Worm (Caenorhabditis elegans) whole organism, L4 larva: ENCODE measurements around the gene F59E12.17.

ENCODE experiments used
- D1046.2 ChIP-seq: fragments of 200-800 bp; sonication (Bioruptor generic); IDR thresholded peaks from 2 replicates; pipeline ENCODE4 v1.3.6; 2022; ENCODE audit warnings: missing genetic modification characterization, missing compliant biosample characterization
- F10B5.3 ChIP-seq: sonication (generic microtip); optimal IDR thresholded peaks from 2 replicates; lab custom pipeline; 2016; ENCODE audit warnings: mild to moderate bottlenecking, missing genetic modification characterization, missing compliant biosample characterization
- F37D6.2 ChIP-seq: sonication (generic microtip); optimal IDR thresholded peaks from 2 replicates; lab custom pipeline; 2016; ENCODE audit warnings: mild to moderate bottlenecking, missing genetic modification characterization, missing compliant biosample characterization
- F44E2.7 ChIP-seq: fragments of 200-800 bp; sonication (Bioruptor generic); IDR thresholded peaks from 2 replicates; pipeline ENCODE4 v2.1.2; 2022; ENCODE audit warnings: missing genetic modification characterization, missing compliant biosample characterization
- T26A8.4 ChIP-seq: fragments of 200-800 bp; sonication (Bioruptor generic); IDR thresholded peaks from 2 replicates; pipeline ENCODE4 v1.3.6; 2022; ENCODE audit warnings: missing genetic modification characterization, missing compliant biosample characterization
- Y5F2A.4 ChIP-seq: fragments of 200-800 bp; sonication (Bioruptor generic); optimal IDR thresholded peaks from 2 replicates; lab custom pipeline; 2018; ENCODE audit warnings: mild to moderate bottlenecking, missing genetic modification characterization, missing compliant biosample characterization
- ZK546.5 ChIP-seq, 2 experiments: sonication (generic microtip); optimal IDR thresholded peaks; 2 replicates each; lab custom pipeline; 2017; ENCODE audit warnings: missing biosample characterization in 2 of 2, missing genetic modification characterization in 2 of 2
- ceh-28 ChIP-seq: fragments of 150-350 bp; optimal IDR thresholded peaks from 2 replicates; lab custom pipeline; 2014; ENCODE audit warnings: missing biosample characterization, missing genetic modification reagents, missing genetic modification characterization
- ceh-82 ChIP-seq: sonication (generic microtip); optimal IDR thresholded peaks from 2 replicates; lab custom pipeline; 2017; ENCODE audit warnings: missing biosample characterization, missing genetic modification characterization
- ces-1 ChIP-seq: fragments of 150-350 bp; sonication (generic microtip); optimal IDR thresholded peaks from 4 replicates; lab custom pipeline; 2014; ENCODE audit warnings: missing biosample characterization, missing genetic modification reagents, missing genetic modification characterization
- cey-2 ChIP-seq: sonication (generic microtip); optimal IDR thresholded peaks from 3 replicates; lab custom pipeline; 2017; ENCODE audit warnings: missing genetic modification characterization, mild to moderate bottlenecking, missing compliant biosample characterization, antibody characterized with exemption, borderline replicate concordance; ENCODE audit not compliant: insufficient read depth
- ctbp-1 ChIP-seq: fragments of 200-800 bp; sonication (Bioruptor generic); IDR thresholded peaks from 2 replicates; pipeline ENCODE4 v1.3.6; 2022; ENCODE audit warnings: missing genetic modification reagents, missing genetic modification characterization, missing compliant biosample characterization
- daf-12 ChIP-seq: fragments of 150-350 bp; optimal IDR thresholded peaks from 2 replicates; lab custom pipeline; 2014; ENCODE audit warnings: missing biosample characterization, missing genetic modification reagents, missing genetic modification characterization
- daf-16 ChIP-seq, 3 experiments: sonication (generic microtip); optimal IDR thresholded peaks; 2 replicates each; lab custom pipeline; 2016 to 2017; ENCODE audit warnings: missing genetic modification characterization in 3 of 3, missing genetic modification reagents in 3 of 3, mild to moderate bottlenecking in 2 of 3, missing compliant biosample characterization in 2 of 3, missing biosample characterization in 1 of 3, moderate library complexity in 1 of 3
- dmd-6 ChIP-seq: fragments of 200-800 bp; sonication (Bioruptor generic); IDR thresholded peaks from 2 replicates; pipeline ENCODE4 v1.3.6; 2022; ENCODE audit warnings: missing genetic modification reagents, missing genetic modification characterization, missing compliant biosample characterization
- dmd-8 ChIP-seq: fragments of 200-800 bp; sonication (Bioruptor generic); IDR thresholded peaks from 2 replicates; pipeline ENCODE4 v1.3.6; 2022; ENCODE audit warnings: missing genetic modification characterization, missing compliant biosample characterization
- dpl-1 ChIP-seq: fragments of 150-350 bp; optimal IDR thresholded peaks from 2 replicates; lab custom pipeline; 2014; ENCODE audit warnings: missing biosample characterization, missing genetic modification reagents, missing genetic modification characterization
- duxl-1 ChIP-seq: sonication (generic microtip); optimal IDR thresholded peaks from 2 replicates; lab custom pipeline; 2016; ENCODE audit warnings: mild to moderate bottlenecking, missing genetic modification characterization, moderate library complexity, missing compliant biosample characterization; ENCODE audit not compliant: poor library complexity
- dve-1 ChIP-seq: sonication (generic microtip); optimal IDR thresholded peaks from 2 replicates; lab custom pipeline; 2017; ENCODE audit warnings: antibody characterized with exemption, mild to moderate bottlenecking, missing genetic modification characterization, missing compliant biosample characterization; ENCODE audit not compliant: insufficient read depth
- egl-43 ChIP-seq: fragments of 200-800 bp; sonication (Bioruptor generic); IDR thresholded peaks from 2 replicates; pipeline ENCODE4 v1.3.6; 2022; ENCODE audit warnings: missing genetic modification reagents, missing genetic modification characterization, missing compliant biosample characterization
- fos-1 ChIP-seq: fragments of 150-350 bp; optimal IDR thresholded peaks from 2 replicates; lab custom pipeline; 2014; ENCODE audit warnings: missing biosample characterization, missing genetic modification characterization
- hif-1 ChIP-seq, 2 experiments: sonication (generic microtip); optimal IDR thresholded peaks; 2 replicates each; lab custom pipeline; 2016 to 2017; ENCODE audit warnings: missing compliant biosample characterization in 2 of 2, missing genetic modification characterization in 2 of 2, missing genetic modification reagents in 2 of 2, missing genotype in 2 of 2, mild to moderate bottlenecking in 1 of 2
- hlh-11 ChIP-seq: fragments of 200-800 bp; sonication (Bioruptor generic); optimal IDR thresholded peaks from 2 replicates; lab custom pipeline; 2018; ENCODE audit warnings: mild to moderate bottlenecking, missing genetic modification characterization, missing compliant biosample characterization
- jun-1 ChIP-seq: fragments of 150-350 bp; optimal IDR thresholded peaks from 2 replicates; lab custom pipeline; 2014; ENCODE audit warnings: missing biosample characterization, missing genetic modification reagents, missing genetic modification characterization
- lin-1 ChIP-seq: fragments of 200-800 bp; sonication (Bioruptor generic); IDR thresholded peaks from 2 replicates; pipeline ENCODE4 v1.3.6; 2022; ENCODE audit warnings: missing genetic modification reagents, missing genetic modification characterization, missing compliant biosample characterization
- lin-15B ChIP-seq: fragments of 150-350 bp; sonication (generic microtip); optimal IDR thresholded peaks from 3 replicates; lab custom pipeline; 2014; ENCODE audit warnings: missing biosample characterization, missing genetic modification characterization
- lin-29 ChIP-seq: fragments of 200-800 bp; sonication (Bioruptor generic); IDR thresholded peaks from 2 replicates; pipeline ENCODE4 v1.3.6; 2022; ENCODE audit warnings: missing genetic modification reagents, missing genetic modification characterization, missing compliant biosample characterization
- lin-38 ChIP-seq: fragments of 200-800 bp; sonication (Bioruptor generic); IDR thresholded peaks from 2 replicates; pipeline ENCODE4 v1.3.6; 2022; ENCODE audit warnings: missing genetic modification reagents, missing genetic modification characterization, missing compliant biosample characterization
- lir-3 ChIP-seq: sonication (generic microtip); optimal IDR thresholded peaks from 2 replicates; lab custom pipeline; 2016; ENCODE audit warnings: mild to moderate bottlenecking, missing genetic modification characterization, missing compliant biosample characterization
- lsy-2 ChIP-seq, 2 experiments: fragments of 150-350 bp in 1 of 2; sonication (generic microtip) in 1 of 2; optimal IDR thresholded peaks; 2 replicates each; lab custom pipeline; 2014 to 2017; ENCODE audit warnings: missing biosample characterization in 2 of 2, missing genetic modification characterization in 2 of 2
- madf-9 ChIP-seq: fragments of 200-800 bp; sonication (Bioruptor generic); conservative IDR thresholded peaks from 2 replicates; pipeline ENCODE4 v1.3.6; 2022; ENCODE audit warnings: missing genetic modification reagents, missing genetic modification characterization, missing compliant biosample characterization
- mes-2 ChIP-seq: sonication (generic microtip); optimal IDR thresholded peaks from 2 replicates; lab custom pipeline; 2016; ENCODE audit warnings: missing genotype, mild to moderate bottlenecking, missing genetic modification characterization, missing compliant biosample characterization; ENCODE audit not compliant: poor library complexity, severe bottlenecking
- mxl-3 ChIP-seq: fragments of 200-800 bp; sonication (Bioruptor generic); optimal IDR thresholded peaks from 2 replicates; lab custom pipeline; 2018; ENCODE audit warnings: mild to moderate bottlenecking, missing genetic modification characterization, missing compliant biosample characterization
- nhr-10 ChIP-seq: fragments of 150-350 bp; optimal IDR thresholded peaks from 2 replicates; lab custom pipeline; 2014; ENCODE audit warnings: missing biosample characterization, missing genetic modification characterization
- nhr-28 ChIP-seq: fragments of 150-350 bp; optimal IDR thresholded peaks from 2 replicates; lab custom pipeline; 2014; ENCODE audit warnings: missing biosample characterization, missing genetic modification characterization
- nhr-48 ChIP-seq: sonication (generic microtip); optimal IDR thresholded peaks from 2 replicates; lab custom pipeline; 2016; ENCODE audit warnings: mild to moderate bottlenecking, missing genetic modification characterization, missing compliant biosample characterization
- nhr-6 ChIP-seq: fragments of 150-350 bp; optimal IDR thresholded peaks from 2 replicates; lab custom pipeline; 2014; ENCODE audit warnings: missing biosample characterization, missing genetic modification characterization
- saeg-2 ChIP-seq: fragments of 200-800 bp; sonication (Bioruptor generic); IDR thresholded peaks from 2 replicates; pipeline ENCODE4 v1.3.6; 2022; ENCODE audit warnings: missing genetic modification reagents, missing genetic modification characterization, missing compliant biosample characterization
- set-16 ChIP-seq: fragments of 200-800 bp; sonication (Bioruptor generic); IDR thresholded peaks from 2 replicates; pipeline ENCODE4 v1.3.6; 2022; ENCODE audit warnings: missing genetic modification reagents, missing genetic modification characterization, missing compliant biosample characterization
- spr-1 ChIP-seq: sonication (generic microtip); optimal IDR thresholded peaks from 2 replicates; lab custom pipeline; 2016; ENCODE audit warnings: mild to moderate bottlenecking, missing genetic modification characterization, missing compliant biosample characterization
- tag-97 ChIP-seq: fragments of 200-800 bp; sonication (Bioruptor generic); IDR thresholded peaks from 2 replicates; pipeline ENCODE4 v1.3.6; 2022; ENCODE audit warnings: missing genetic modification characterization, missing compliant biosample characterization
- tra-1 ChIP-seq: fragments of 200-800 bp; sonication (Bioruptor generic); IDR thresholded peaks from 2 replicates; pipeline ENCODE4 v1.3.6; 2022; ENCODE audit warnings: missing genetic modification reagents, missing genetic modification characterization, missing compliant biosample characterization
- unc-39 ChIP-seq: sonication (generic microtip); optimal IDR thresholded peaks from 2 replicates; lab custom pipeline; 2017; ENCODE audit warnings: missing biosample characterization, missing genetic modification characterization
- vab-7 ChIP-seq: fragments of 200-800 bp; sonication (Bioruptor generic); IDR thresholded peaks from 2 replicates; pipeline ENCODE4 v1.3.6; 2022; ENCODE audit warnings: missing genetic modification reagents, missing genetic modification characterization, missing compliant biosample characterization
- zip-11 ChIP-seq: fragments of 200-800 bp; sonication (Bioruptor generic); IDR thresholded peaks from 2 replicates; pipeline ENCODE4 v1.3.6; 2022; ENCODE audit warnings: missing genetic modification characterization, missing compliant biosample characterization
- zip-2 ChIP-seq: fragments of 150-350 bp; optimal IDR thresholded peaks from 2 replicates; lab custom pipeline; 2014; ENCODE audit warnings: missing biosample characterization, missing genetic modification characterization
- ztf-11 ChIP-seq: fragments of 150-350 bp; optimal IDR thresholded peaks from 2 replicates; lab custom pipeline; 2014; ENCODE audit warnings: missing biosample characterization, missing genetic modification characterization
- ztf-7 ChIP-seq: fragments of 150-350 bp; optimal IDR thresholded peaks from 2 replicates; lab custom pipeline; 2014; ENCODE audit warnings: missing biosample characterization, missing genetic modification characterization

The F59E12.17 gene

ce11 chrII:5619298-5619697 lies 30.0 kb downstream of the F59E12.17 start, which contains the start of gene dhs-6 (continued):
- TF ChIP-seq F10B5.3 (tag; lab: Kevin White, UChicago) (no peak), dve-1 (tag; lab: Kevin White, UChicago) (peak; percentile 47), T26A8.4 (GFP tag; lab: Robert Waterston, UW) (no peak), lin-29 (GFP tag; lab: Robert Waterston, UW) (no peak), ZK546.5 (tag; optimal IDR thresholded peaks at IDR 0.05; lab: Kevin White, UChicago) (no peak), nhr-10 (tag; lab: Kevin White, UChicago) (no peak), mes-2 (tag; lab: Kevin White, UChicago) (no peak), spr-1 (peak; percentile 17), duxl-1 (peak; percentile 50), vab-7 (GFP tag; lab: Robert Waterston, UW) (no peak), F44E2.7 (GFP tag; lab: Robert Waterston, UW) (no peak), unc-39 (tag; lab: Kevin White, UChicago) (no peak), egl-43 (GFP tag; lab: Robert Waterston, UW) (no peak), ztf-11 (tag; lab: Kevin White, UChicago) (no peak)

- TF ChIP-seq set-16 (GFP tag; lab: Robert Waterston, UW) (no peak), dpl-1 (no peak), F37D6.2 (no peak), F10B5.3 (tag; lab: Kevin White, UChicago) (no peak), F44E2.7 (GFP tag; lab: Robert Waterston, UW) (no peak), ztf-7 (tag; lab: Kevin White, UChicago) (no peak), ctbp-1 (GFP tag; lab: Robert Waterston, UW) (no peak), tag-97 (no peak), dmd-6 (GFP tag; lab: Robert Waterston, UW) (no peak), vab-7 (GFP tag; lab: Robert Waterston, UW) (no peak), dmd-8 (GFP tag; lab: Robert Waterston, UW) (no peak), hif-1 (tag; optimal IDR thresholded peaks at IDR 0.05; lab: Kevin White, UChicago) (no peak), fos-1 (tag; lab: Kevin White, UChicago) (no peak), jun-1 (tag; lab: Kevin White, UChicago) (no peak), lin-38 (GFP tag; lab: Robert Waterston, UW) (no peak), madf-9 (GFP tag; lab: Robert Waterston, UW) (no peak), ces-1 (GFP tag; lab: Kevin White, UChicago) (no peak)
Measured at ce11 chrII:5607756-5608155, 41.5 kb downstream of the F59E12.17 start, which contains the start of gene C17G10.7. TSS of gene C17G10.7 (minus strand) at chrII:5607856.

ce11 chrII:5605538-5605945 lies 43.7 kb downstream of the F59E12.17 start:
- TF ChIP-seq lir-3 (tag; lab: Kevin White, UChicago) (no peak), nhr-28 (tag; lab: Kevin White, UChicago) (peak; percentile 93), saeg-2 (GFP tag; lab: Robert Waterston, UW) (no peak), nhr-6 (tag; lab: Kevin White, UChicago) (peak; percentile 47), zip-2 (tag; lab: Kevin White, UChicago) (no peak), nhr-48 (tag; lab: Kevin White, UChicago) (peak; percentile 91), tra-1 (GFP tag; lab: Robert Waterston, UW) (0 out of 2 replicates have a peak, but pooled peaks have one; percentile 5), zip-11 (no peak), dmd-6 (GFP tag; lab: Robert Waterston, UW) (peak; percentile 63), cey-2 (tag; lab: Kevin White, UChicago) (peak; percentile 41), daf-16 (GFP tag; optimal IDR thresholded peaks at IDR 0.05; lab: Kevin White, UChicago) (no peak), daf-16 (tag; optimal IDR thresholded peaks at IDR 0.05; lab: Kevin White, UChicago) (peak; percentile 60), lin-15B (tag; lab: Kevin White, UChicago) (no peak), D1046.2 (GFP tag; lab: Robert Waterston, UW) (no peak), ceh-82 (tag; lab: Kevin White, UChicago) (no peak), nhr-10 (tag; lab: Kevin White, UChicago) (peak; percentile 86), lin-1 (GFP tag; lab: Robert Waterston, UW) (no peak), Y5F2A.4 (GFP tag; lab: Kevin White, UChicago) (no peak), daf-12 (no peak), hlh-11 (tag; lab: Kevin White, UChicago) (peak; percentile 90), mxl-3 (GFP tag; lab: Kevin White, UChicago) (peak; percentile 58), ceh-28 (tag; lab: Kevin White, UChicago) (peak; percentile 21), lsy-2 (tag; optimal IDR thresholded peaks at IDR 0.05; lab: Kevin White, UChicago) (peak; percentile 23 to 45)
